In genomic region chr3L:4929781-4930180, dm6 we compare ENCODE assay signal across 1 fruit fly cellular context.
TF ChIP-seq lines count a peak whose summit lies in the region.

No protein-coding gene starts in this region.

TF ChIP-seq in whole organism, embryonic, 481 proteins besides CTCF, POLR2A, EP300 and RAD21 (continued from another document):
- TF ChIP-seq HLH4C (GFP tag; IDR thresholded peaks at IDR 0.05; lab: Robert Waterston, UW; ENCODE audit: partially characterized antibody) (no peak), slbo (GFP tag; IDR thresholded peaks at IDR 0.05; lab: Robert Waterston, UW) (peak; percentile 29), CG9215 (GFP tag; IDR thresholded peaks at IDR 0.05; lab: Robert Waterston, UW) (peak; percentile 19; the same call in 1 of the 2 replicates), D (optimal IDR thresholded peaks at IDR 0.05; lab: Kevin White, UChicago) (no peak), D (GFP tag; optimal IDR thresholded peaks at IDR 0.05; lab: Kevin White, UChicago) (no peak), fd64A (GFP tag; optimal IDR thresholded peaks at IDR 0.05; lab: Kevin White, UChicago) (no peak), Dip3 (GFP tag; optimal IDR thresholded peaks at IDR 0.05; lab: Kevin White, UChicago) (no peak), sens (GFP tag; lab: Kevin White, UChicago) (peak; percentile 68), Hr39 (optimal IDR thresholded peaks at IDR 0.05; lab: Kevin White, UChicago) (no peak), CG1233 (GFP tag; optimal IDR thresholded peaks at IDR 0.05; lab: Kevin White, UChicago) (no peak), kni (GFP tag; optimal IDR thresholded peaks at IDR 0.05; lab: Kevin White, UChicago) (no peak), CG32767 (GFP tag; IDR thresholded peaks at IDR 0.05; lab: Robert Waterston, UW) (no peak), CG1832 (GFP tag; optimal IDR thresholded peaks at IDR 0.05; lab: Kevin White, UChicago) (no peak), ems (GFP tag; optimal IDR thresholded peaks at IDR 0.05; lab: Kevin White, UChicago) (no peak), Meics (GFP tag; optimal IDR thresholded peaks at IDR 0.05; lab: Kevin White, UChicago) (no peak), CG5953 (GFP tag; IDR thresholded peaks at IDR 0.05; lab: Robert Waterston, UW) (no peak), crol (GFP tag; IDR thresholded peaks at IDR 0.05; lab: Robert Waterston, UW) (no peak), CG13296 (GFP tag; optimal IDR thresholded peaks at IDR 0.05; lab: Kevin White, UChicago) (no peak), CG12219 (GFP tag; optimal IDR thresholded peaks at IDR 0.05; lab: Kevin White, UChicago) (no peak), HLH3B (GFP tag; IDR thresholded peaks at IDR 0.05; lab: Robert Waterston, UW) (no peak), CG15479 (GFP tag; optimal IDR thresholded peaks at IDR 0.05; lab: Kevin White, UChicago) (no peak), mld (GFP tag; IDR thresholded peaks at IDR 0.05; lab: Robert Waterston, UW; ENCODE audit: partially characterized antibody) (no peak), phol (tag; optimal IDR thresholded peaks at IDR 0.05; lab: Kevin White, UChicago) (peak; percentile 1), CG12942 (GFP tag; optimal IDR thresholded peaks at IDR 0.05; lab: Kevin White, UChicago) (no peak), cas (GFP tag; IDR thresholded peaks at IDR 0.05; lab: Robert Waterston, UW) (no peak), CG5180 (GFP tag; optimal IDR thresholded peaks at IDR 0.05; lab: Kevin White, UChicago) (no peak), CG7839 (tag; optimal IDR thresholded peaks at IDR 0.05; lab: Kevin White, UChicago) (peak; percentile 26), Dbx (GFP tag; IDR thresholded peaks at IDR 0.05; lab: Robert Waterston, UW) (no peak), CG31441 (GFP tag; IDR thresholded peaks at IDR 0.05; lab: Robert Waterston, UW) (0 out of 2 replicates have a peak, but pooled peaks have one; percentile 26), dpn (GFP tag; optimal IDR thresholded peaks at IDR 0.05; lab: Kevin White, UChicago) (no peak), Ets97D (GFP tag; optimal IDR thresholded peaks at IDR 0.05; lab: Kevin White, UChicago) (no peak), wdn (GFP tag; IDR thresholded peaks at IDR 0.05; lab: Robert Waterston, UW) (no peak), chn (GFP tag; optimal IDR thresholded peaks at IDR 0.05; lab: Kevin White, UChicago) (no peak), CG10565 (GFP tag; optimal IDR thresholded peaks at IDR 0.05; lab: Kevin White, UChicago) (no peak), CG2120 (GFP tag; optimal IDR thresholded peaks at IDR 0.05; lab: Kevin White, UChicago) (peak; percentile 41), nmo (GFP tag; optimal IDR thresholded peaks at IDR 0.05; lab: Kevin White, UChicago) (peak; percentile 19), CG15073 (GFP tag; optimal IDR thresholded peaks at IDR 0.05; lab: Kevin White, UChicago) (no peak), CG8388 (GFP tag; optimal IDR thresholded peaks at IDR 0.05; lab: Kevin White, UChicago) (peak; percentile 1), CG1792 (GFP tag; optimal IDR thresholded peaks at IDR 0.05; lab: Kevin White, UChicago) (no peak), usp (GFP tag; optimal IDR thresholded peaks at IDR 0.05; lab: Kevin White, UChicago) (no peak), E2f1 (GFP tag; IDR thresholded peaks at IDR 0.05; lab: Robert Waterston, UW) (no peak), kah (GFP tag; optimal IDR thresholded peaks at IDR 0.05; lab: Kevin White, UChicago) (no peak), CG2199 (GFP tag; IDR thresholded peaks at IDR 0.05; lab: Robert Waterston, UW) (no peak), CG4360 (GFP tag; IDR thresholded peaks at IDR 0.05; lab: Robert Waterston, UW) (no peak), grn (GFP tag; optimal IDR thresholded peaks at IDR 0.05; lab: Kevin White, UChicago) (no peak), CG12071 (GFP tag; optimal IDR thresholded peaks at IDR 0.05; lab: Kevin White, UChicago) (no peak), dm (GFP tag; optimal IDR thresholded peaks at IDR 0.05; lab: Kevin White, UChicago) (no peak)
